Fruit fly (Drosophila melanogaster) whole organism, embryonic: ENCODE results near the gene CG31038.

Experiments used
- CG4854 ChIP-seq: fragments of 200-800 bp; sonication (Bioruptor generic); optimal IDR thresholded peaks from 2 replicates; lab custom pipeline; 2016; ENCODE audit warnings: missing biosample characterization, missing genetic modification characterization, inconsistent platforms
- Dll ChIP-seq: fragments of 200-800 bp; sonication (Bioruptor generic); IDR thresholded peaks from 4 replicates; pipeline ENCODE4 v1.3.6; 2022; ENCODE audit warnings: missing biosample characterization, missing genetic modification characterization; ENCODE audit not compliant: partially characterized antibody
- Hey ChIP-seq: fragments of 200-800 bp; sonication (Bioruptor generic); optimal IDR thresholded peaks from 3 replicates; lab custom pipeline; 2018; ENCODE audit warnings: missing biosample characterization, mild to moderate bottlenecking, missing genetic modification characterization
- lola ChIP-seq, 3 experiments: fragments of >200 bp in 2 of 3; fragments of 200-800 bp in 1 of 3; sonication (Bioruptor generic) in 1 of 3; optimal IDR thresholded peaks; 2 replicates each; lab custom pipeline; 2017 to 2019; ENCODE audit warnings: missing biosample characterization in 3 of 3, missing genetic modification characterization in 3 of 3, mild to moderate bottlenecking in 1 of 3, moderate library complexity in 1 of 3
- prd ChIP-seq, 3 experiments: fragments of >200 bp in 2 of 3; fragments of 200-800 bp in 1 of 3; sonication (Bioruptor generic) in 1 of 3; optimal IDR thresholded peaks in 2 of 3; IDR thresholded peaks in 1 of 3; 2 replicates in 2 of 3; 3 replicates in 1 of 3; pipeline versions ENCODE4 v1.3.6 to Lab custom; 2017 to 2022; ENCODE audit warnings: missing biosample characterization in 1 of 3, missing genetic modification characterization in 1 of 3
- tup ChIP-seq: fragments of 200-800 bp; sonication (Bioruptor generic); optimal IDR thresholded peaks from 2 replicates; lab custom pipeline; 2016; ENCODE audit warnings: missing biosample characterization, mild to moderate bottlenecking, missing genetic modification characterization, moderate library complexity

dm6 chr3R:29859763-29860162, 17.1 kb upstream of the CG31038 start:
- TF ChIP-seq tup (GFP tag; lab: Kevin White, UChicago): no peak
- TF ChIP-seq Dll (GFP tag; lab: Robert Waterston, UW): peak; percentile 47; the same call in 1 of the 4 replicates
- no peak for TF ChIP-seq Hey (tag; lab: Kevin White, UChicago)
- no peak for TF ChIP-seq prd (optimal IDR thresholded peaks at IDR 0.05; lab: Kevin White, UChicago)
- peak; percentile 59 for TF ChIP-seq prd (GFP tag; IDR thresholded peaks at IDR 0.05; lab: Robert Waterston, UW)
- no peak for TF ChIP-seq lola (GFP tag; optimal IDR thresholded peaks at IDR 0.05; lab: Kevin White, UChicago)
- no peak for TF ChIP-seq CG4854 (GFP tag; lab: Kevin White, UChicago)
